Worm (Caenorhabditis elegans) whole organism, L4 larva: ENCODE data around the gene dcap-2.
A peak's percentile ranks its signal among the peaks of the same experiment; 100 is the strongest.
"Not testable (repeated sequence)": the region's sequence is repeated elsewhere in the genome, so short reads cannot be mapped to it uniquely, and the experiment has no call there.

Experiments used
- F44E2.7 ChIP-seq: fragments of 200-800 bp; sonication (Bioruptor generic); IDR thresholded peaks from 2 replicates; pipeline ENCODE4 v2.1.2; 2022; ENCODE audit warnings: missing genetic modification characterization, missing compliant biosample characterization
- F49E8.2 ChIP-seq: sonication (generic microtip); optimal IDR thresholded peaks from 2 replicates; lab custom pipeline; 2016; ENCODE audit warnings: missing compliant biosample characterization, mild to moderate bottlenecking, missing genetic modification characterization, borderline replicate concordance
- R02D3.7 ChIP-seq: fragments of 150-350 bp; sonication (generic microtip); optimal IDR thresholded peaks from 3 replicates; lab custom pipeline; 2014; ENCODE audit warnings: missing biosample characterization, missing genetic modification characterization
- ceh-20 ChIP-seq: fragments of 200-800 bp; sonication (Bioruptor generic); IDR thresholded peaks from 2 replicates; pipeline ENCODE4 v1.3.6; 2022; ENCODE audit warnings: missing genetic modification reagents, missing genetic modification characterization, missing compliant biosample characterization
- ceh-32 ChIP-seq: sonication (generic microtip); optimal IDR thresholded peaks from 2 replicates; lab custom pipeline; 2016; ENCODE audit warnings: mild to moderate bottlenecking, missing genetic modification characterization, missing compliant biosample characterization; ENCODE audit not compliant: poor library complexity
- ctbp-1 ChIP-seq: fragments of 200-800 bp; sonication (Bioruptor generic); IDR thresholded peaks from 2 replicates; pipeline ENCODE4 v1.3.6; 2022; ENCODE audit warnings: missing genetic modification reagents, missing genetic modification characterization, missing compliant biosample characterization
- daf-16 ChIP-seq, 3 experiments: sonication (generic microtip); optimal IDR thresholded peaks; 2 replicates each; lab custom pipeline; 2016 to 2017; ENCODE audit warnings: missing genetic modification characterization in 3 of 3, missing genetic modification reagents in 3 of 3, mild to moderate bottlenecking in 2 of 3, missing compliant biosample characterization in 2 of 3, missing biosample characterization in 1 of 3, moderate library complexity in 1 of 3
- dmd-6 ChIP-seq: fragments of 200-800 bp; sonication (Bioruptor generic); IDR thresholded peaks from 2 replicates; pipeline ENCODE4 v1.3.6; 2022; ENCODE audit warnings: missing genetic modification reagents, missing genetic modification characterization, missing compliant biosample characterization
- dve-1 ChIP-seq: sonication (generic microtip); optimal IDR thresholded peaks from 2 replicates; lab custom pipeline; 2017; ENCODE audit warnings: antibody characterized with exemption, mild to moderate bottlenecking, missing genetic modification characterization, missing compliant biosample characterization; ENCODE audit not compliant: insufficient read depth
- egl-43 ChIP-seq: fragments of 200-800 bp; sonication (Bioruptor generic); IDR thresholded peaks from 2 replicates; pipeline ENCODE4 v1.3.6; 2022; ENCODE audit warnings: missing genetic modification reagents, missing genetic modification characterization, missing compliant biosample characterization
- hif-1 ChIP-seq, 2 experiments: sonication (generic microtip); optimal IDR thresholded peaks; 2 replicates each; lab custom pipeline; 2016 to 2017; ENCODE audit warnings: missing compliant biosample characterization in 2 of 2, missing genetic modification characterization in 2 of 2, missing genetic modification reagents in 2 of 2, missing genotype in 2 of 2, mild to moderate bottlenecking in 1 of 2
- hlh-11 ChIP-seq: fragments of 200-800 bp; sonication (Bioruptor generic); optimal IDR thresholded peaks from 2 replicates; lab custom pipeline; 2018; ENCODE audit warnings: mild to moderate bottlenecking, missing genetic modification characterization, missing compliant biosample characterization
- lim-7 ChIP-seq: fragments of 200-800 bp; sonication (Bioruptor generic); IDR thresholded peaks from 2 replicates; pipeline ENCODE4 v1.3.6; 2022; ENCODE audit warnings: missing genetic modification characterization, missing compliant biosample characterization
- lin-13 ChIP-seq: fragments of 150-350 bp; optimal IDR thresholded peaks from 2 replicates; lab custom pipeline; 2014; ENCODE audit warnings: missing biosample characterization, missing genetic modification reagents, missing genetic modification characterization
- lin-38 ChIP-seq: fragments of 200-800 bp; sonication (Bioruptor generic); IDR thresholded peaks from 2 replicates; pipeline ENCODE4 v1.3.6; 2022; ENCODE audit warnings: missing genetic modification reagents, missing genetic modification characterization, missing compliant biosample characterization
- mes-2 ChIP-seq: sonication (generic microtip); optimal IDR thresholded peaks from 2 replicates; lab custom pipeline; 2016; ENCODE audit warnings: missing genotype, mild to moderate bottlenecking, missing genetic modification characterization, missing compliant biosample characterization; ENCODE audit not compliant: poor library complexity, severe bottlenecking
- nhr-11 ChIP-seq: fragments of 150-350 bp; optimal IDR thresholded peaks from 2 replicates; lab custom pipeline; 2014; ENCODE audit warnings: missing biosample characterization, missing genetic modification characterization
- nhr-42 ChIP-seq: fragments of 200-800 bp; sonication (Bioruptor generic); IDR thresholded peaks from 2 replicates; pipeline ENCODE4 v1.3.6; 2022; ENCODE audit warnings: missing genetic modification characterization, missing compliant biosample characterization
- pha-4 ChIP-seq, 2 experiments: fragments of 150-350 bp in 1 of 2; fragments of 200-800 bp in 1 of 2; sonication (Bioruptor generic) in 1 of 2; IDR thresholded peaks in 1 of 2; optimal IDR thresholded peaks in 1 of 2; 2 replicates each; pipeline versions ENCODE4 v1.3.6 to Lab custom; 2014 to 2022; ENCODE audit warnings: missing genetic modification characterization in 2 of 2, missing genetic modification reagents in 2 of 2, missing biosample characterization in 1 of 2, missing compliant biosample characterization in 1 of 2
- rbr-2 ChIP-seq: sonication (generic microtip); optimal IDR thresholded peaks from 2 replicates; lab custom pipeline; 2016; ENCODE audit warnings: missing genotype, missing genetic modification characterization, missing compliant biosample characterization
- set-16 ChIP-seq: fragments of 200-800 bp; sonication (Bioruptor generic); IDR thresholded peaks from 2 replicates; pipeline ENCODE4 v1.3.6; 2022; ENCODE audit warnings: missing genetic modification reagents, missing genetic modification characterization, missing compliant biosample characterization
- snpc-1.2 ChIP-seq: fragments of 200-800 bp; sonication (Bioruptor generic); IDR thresholded peaks from 2 replicates; pipeline ENCODE4 v1.3.6; 2022; ENCODE audit warnings: missing genetic modification reagents, missing genetic modification characterization, missing compliant biosample characterization
- spr-3 ChIP-seq: fragments of 200-800 bp; sonication (Bioruptor generic); optimal IDR thresholded peaks from 2 replicates; lab custom pipeline; 2018; ENCODE audit warnings: mild to moderate bottlenecking, missing genetic modification characterization, missing compliant biosample characterization
- unc-130 ChIP-seq: sonication (generic microtip); optimal IDR thresholded peaks from 2 replicates; lab custom pipeline; 2016; ENCODE audit warnings: missing genetic modification reagents, missing genetic modification characterization, missing compliant biosample characterization
- unc-62 ChIP-seq, 3 experiments: fragments of 150-350 bp in 1 of 3; sonication (generic microtip); optimal IDR thresholded peaks in 2 of 3; peaks in 1 of 3; 1 replicate in 1 of 3; 2 replicates in 2 of 3; lab custom pipeline; 2014 to 2017; ENCODE audit warnings: missing biosample characterization in 3 of 3, missing genetic modification characterization in 3 of 3, missing genetic modification reagents in 3 of 3, missing genotype in 1 of 3
- vab-7 ChIP-seq: fragments of 200-800 bp; sonication (Bioruptor generic); IDR thresholded peaks from 2 replicates; pipeline ENCODE4 v1.3.6; 2022; ENCODE audit warnings: missing genetic modification reagents, missing genetic modification characterization, missing compliant biosample characterization

dcap-2 gene

DNA sequence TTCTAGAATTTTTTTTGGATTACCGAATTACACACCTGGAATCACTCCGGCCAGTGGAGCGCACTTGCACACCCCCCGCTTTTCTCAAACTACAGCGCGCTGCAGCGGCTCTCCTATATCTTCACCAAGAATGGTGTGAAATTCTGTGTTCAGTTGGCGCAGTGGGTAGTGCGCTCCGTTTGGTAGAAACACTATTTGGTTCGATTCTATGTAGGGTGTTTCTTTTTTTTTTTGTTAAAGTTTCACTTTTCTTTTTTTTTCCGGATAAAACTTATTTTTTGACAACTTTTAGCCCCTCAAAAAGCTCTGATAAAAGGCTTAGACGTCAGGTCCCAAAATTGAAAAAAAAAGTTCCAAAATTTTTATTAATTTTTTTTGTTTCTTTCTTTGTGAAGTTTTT is 17.6 kb downstream of the dcap-2 start:
- TF ChIP-seq lim-7 (GFP tag; lab: Robert Waterston, UW) (0 out of 2 replicates have a peak, but pooled peaks have one; percentile 30), egl-43 (GFP tag; lab: Robert Waterston, UW) (0 out of 2 replicates have a peak, but pooled peaks have one; percentile 10), pha-4 (GFP tag; IDR thresholded peaks at IDR 0.05; lab: Robert Waterston, UW) (peak; percentile 36; the same call in 1 of the 2 replicates), lin-38 (GFP tag; lab: Robert Waterston, UW) (peak; percentile 56), snpc-1.2 (peak; percentile 47; the same call in 1 of the 2 replicates), ctbp-1 (GFP tag; lab: Robert Waterston, UW) (0 out of 2 replicates have a peak, but pooled peaks have one; percentile 11)
- TF ChIP-seq pha-4 (tag; optimal IDR thresholded peaks at IDR 0.05; lab: Kevin White, UChicago) = not testable (repeated sequence)

DNA sequence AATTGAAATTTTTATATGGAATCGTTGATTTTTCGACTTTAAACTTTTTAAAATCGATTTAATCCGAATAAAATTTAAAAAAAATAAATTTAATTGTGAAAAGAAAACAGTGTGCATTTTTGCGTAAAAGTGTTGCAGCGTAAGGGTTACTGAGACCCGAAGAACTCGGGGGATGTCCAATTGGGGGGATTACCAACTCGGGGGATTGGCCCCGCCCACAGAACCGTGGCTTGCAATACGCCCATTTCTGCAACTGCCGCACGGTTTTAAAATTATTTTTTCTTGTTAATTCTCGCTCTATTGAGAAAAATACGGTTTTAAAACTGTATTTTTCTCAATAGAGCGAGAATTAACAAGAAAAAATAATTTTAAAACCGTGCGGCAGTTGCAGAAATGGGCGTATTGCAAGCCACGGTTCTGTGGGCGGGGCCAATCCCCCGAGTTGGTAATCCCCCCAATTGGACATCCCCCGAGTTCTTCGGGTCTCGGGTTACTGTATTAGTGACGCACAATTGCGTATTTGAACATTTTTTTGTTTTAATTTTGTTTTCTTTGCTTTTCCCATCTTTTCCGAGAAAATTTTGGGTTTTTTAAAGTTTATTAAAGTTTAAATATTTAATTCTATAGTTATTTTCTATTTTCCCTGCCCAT is 18.2 kb downstream of the dcap-2 start:
- TF ChIP-seq mes-2 = peak; percentile 13
- TF ChIP-seq unc-130 (GFP tag; lab: Kevin White, UChicago) = peak; percentile 36

DNA sequence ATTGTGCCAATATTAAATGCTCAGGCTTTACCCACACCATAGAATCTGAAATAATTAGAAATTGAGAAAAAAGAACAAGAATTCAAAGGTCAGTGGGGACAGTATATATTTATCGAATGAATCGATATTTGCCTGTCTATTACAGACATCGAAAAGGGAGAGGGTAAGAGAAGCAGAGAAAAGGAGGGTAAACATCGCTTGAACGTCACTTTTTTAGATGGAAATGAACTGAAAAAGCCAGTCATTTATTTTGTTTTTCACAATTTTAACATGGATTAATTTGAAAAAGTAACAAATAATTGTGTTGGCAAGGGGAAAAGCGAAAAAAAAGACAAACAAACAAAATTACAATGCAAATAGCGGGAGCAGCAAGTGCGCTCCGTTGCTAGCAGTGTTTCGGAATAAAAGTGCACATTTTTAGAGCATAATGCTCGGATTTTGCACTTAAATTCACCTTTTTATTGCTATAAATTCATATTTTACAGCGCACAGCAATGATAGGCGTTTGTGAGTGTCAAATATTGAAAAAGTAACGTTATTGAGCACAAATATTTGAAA is 18.8 kb downstream of the dcap-2 start, which contains the start of gene tbc-9:
tbc-9 (minus strand) TSS at position 51 of the 558 bp plus-strand sequence.
- TF ChIP-seq daf-16 (GFP tag; optimal IDR thresholded peaks at IDR 0.05; lab: Kevin White, UChicago) (no peak), daf-16 (tag; optimal IDR thresholded peaks at IDR 0.05; lab: Kevin White, UChicago) (peak; percentile 57), rbr-2 (no peak), pha-4 (GFP tag; IDR thresholded peaks at IDR 0.05; lab: Robert Waterston, UW) (no peak), pha-4 (tag; optimal IDR thresholded peaks at IDR 0.05; lab: Kevin White, UChicago) (peak; percentile 51), mes-2 (peak; percentile 6)
- TF ChIP-seq, all 104 proteins: peak for 3

DNA sequence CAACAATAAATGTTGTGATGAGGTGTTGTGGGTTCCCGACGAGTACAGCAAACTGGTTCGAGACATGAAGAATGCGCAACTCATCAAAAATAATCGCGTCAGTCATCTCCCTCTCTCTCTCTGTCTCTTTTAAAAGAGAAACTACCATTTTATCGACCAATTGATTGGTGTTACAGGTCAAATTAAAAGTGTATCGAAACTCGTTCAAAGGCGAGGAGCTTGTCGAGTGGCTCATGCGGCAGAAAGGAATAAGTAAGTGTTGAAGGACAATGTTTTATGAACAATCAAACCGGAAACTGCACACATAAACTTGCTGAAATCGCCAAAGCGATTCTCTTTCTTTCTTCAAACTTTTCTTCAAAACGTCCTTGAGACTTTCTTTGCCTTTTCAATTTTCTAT is 28.0 kb downstream of the dcap-2 start:
- no peak for TF ChIP-seq ceh-32
- TF ChIP-seq, all 104 proteins: peak for 0

DNA sequence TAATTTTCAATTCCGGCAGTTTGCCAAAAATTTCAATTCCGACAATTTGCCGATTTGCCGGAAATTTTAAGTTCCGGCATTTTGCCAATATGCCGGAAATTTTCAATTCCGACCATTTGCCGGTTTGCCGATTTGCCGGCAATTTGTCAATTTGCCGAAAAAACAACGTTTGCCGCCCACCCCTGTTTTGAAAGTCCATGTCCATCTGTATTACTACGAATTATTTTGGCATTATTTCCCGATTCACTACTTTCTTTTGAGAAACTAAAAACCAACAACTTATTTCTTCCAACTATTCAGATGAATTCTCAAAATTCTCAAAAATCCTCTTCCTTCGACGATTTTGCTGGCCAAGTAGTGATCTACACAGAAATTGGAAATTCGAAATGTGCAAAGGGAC is 29.4 kb downstream of the dcap-2 start, which contains the start of gene Y45F10A.7:
Y45F10A.7 (plus strand) TSS at position 301 of the 400 bp plus-strand sequence.
- TF ChIP-seq rbr-2 (no peak), set-16 (GFP tag; lab: Robert Waterston, UW) (no peak), vab-7 (GFP tag; lab: Robert Waterston, UW) (no peak), dve-1 (tag; lab: Kevin White, UChicago) (no peak), spr-3 (GFP tag; lab: Kevin White, UChicago) (no peak), lim-7 (GFP tag; lab: Robert Waterston, UW) (no peak), egl-43 (GFP tag; lab: Robert Waterston, UW) (no peak), hlh-11 (tag; lab: Kevin White, UChicago) (no peak), lin-13 (GFP tag; lab: Kevin White, UChicago) (no peak), nhr-42 (no peak), R02D3.7 (tag; lab: Kevin White, UChicago) (no peak), F49E8.2 (tag; lab: Kevin White, UChicago) (no peak), ceh-20 (no peak)
- TF ChIP-seq, all 104 proteins: peak for 0

DNA sequence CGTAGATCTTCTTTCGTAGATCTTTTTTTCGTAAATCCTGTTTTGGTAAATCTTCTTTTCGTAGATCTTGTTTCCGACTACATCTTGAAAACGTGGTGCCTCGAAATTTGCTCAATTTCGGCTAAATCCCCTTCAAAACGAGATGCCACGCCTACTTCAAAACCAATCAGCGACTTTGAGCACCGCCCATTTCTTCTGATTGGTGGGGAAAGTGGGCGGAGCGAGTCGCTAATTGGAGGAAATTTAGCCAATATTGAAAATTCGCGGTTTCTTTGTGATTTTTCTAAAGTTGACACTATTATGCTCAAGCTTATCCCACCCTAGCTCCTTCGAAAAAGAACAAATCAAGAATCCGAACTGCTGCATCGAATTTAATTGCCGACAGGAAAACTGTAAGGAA is 34.1 kb downstream of the dcap-2 start:
- TF ChIP-seq unc-62 (GFP tag; optimal IDR thresholded peaks at IDR 0.05 in 1 of 2; lab: Kevin White, UChicago) (peak in 1 of 2 experiments; percentile 53), unc-62 (tag; optimal IDR thresholded peaks at IDR 0.05; lab: Kevin White, UChicago) (no peak), F44E2.7 (GFP tag; lab: Robert Waterston, UW) (no peak)

DNA sequence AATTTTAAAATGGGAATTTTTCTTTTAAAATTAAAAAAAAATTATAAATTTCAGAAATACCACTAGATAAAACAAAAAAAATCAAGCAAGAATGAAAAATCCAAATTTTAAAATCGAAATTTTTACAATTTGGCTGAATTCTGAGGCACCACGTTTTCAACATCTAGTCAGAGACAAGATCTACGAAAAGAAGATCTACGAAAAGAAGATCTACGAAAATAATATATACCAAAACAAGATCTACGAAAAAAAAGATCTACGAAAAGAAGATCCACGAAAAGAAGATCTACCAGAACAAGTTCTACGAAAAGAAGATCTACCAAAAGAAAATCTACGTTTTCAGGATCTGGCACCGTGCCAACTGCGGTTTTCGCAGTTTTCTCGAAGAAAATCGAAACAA is 34.7 kb downstream of the dcap-2 start:
- peak in 1 of 2 experiments; percentile 71 for TF ChIP-seq hif-1 (tag; optimal IDR thresholded peaks at IDR 0.05; lab: Kevin White, UChicago)
- TF ChIP-seq nhr-11 = no peak
- 0 out of 2 replicates have a peak, but pooled peaks have one; percentile 9 for TF ChIP-seq dmd-6 (GFP tag; lab: Robert Waterston, UW)
- 0 out of 2 replicates have a peak, but pooled peaks have one; percentile 29 for TF ChIP-seq lin-38 (GFP tag; lab: Robert Waterston, UW)
- TF ChIP-seq mes-2 = peak; percentile 85
- TF ChIP-seq, all 104 proteins: peak for 4
